Worm (Caenorhabditis elegans) whole organism, L4 larva: ENCODE measurements around the gene T05E12.3.

Experiments used
- F26F4.8 ChIP-seq: fragments of 200-800 bp; sonication (Bioruptor generic); conservative IDR thresholded peaks from 2 replicates; pipeline ENCODE4 v1.3.6; 2022; ENCODE audit warnings: missing genetic modification characterization, missing compliant biosample characterization
- F49E8.2 ChIP-seq: sonication (generic microtip); optimal IDR thresholded peaks from 2 replicates; lab custom pipeline; 2016; ENCODE audit warnings: missing compliant biosample characterization, mild to moderate bottlenecking, missing genetic modification characterization, borderline replicate concordance
- T20F7.1 ChIP-seq: fragments of 200-800 bp; sonication (Bioruptor generic); optimal IDR thresholded peaks from 2 replicates; lab custom pipeline; 2018; ENCODE audit warnings: mild to moderate bottlenecking, missing genetic modification characterization, missing compliant biosample characterization
- Y75B8A.6 ChIP-seq: fragments of 200-800 bp; sonication (Bioruptor generic); IDR thresholded peaks from 2 replicates; pipeline ENCODE4 v1.3.6; 2022; ENCODE audit warnings: missing genetic modification reagents, missing genetic modification characterization, missing compliant biosample characterization
- ZK546.5 ChIP-seq, 2 experiments: sonication (generic microtip); optimal IDR thresholded peaks; 2 replicates each; lab custom pipeline; 2017; ENCODE audit warnings: missing biosample characterization in 2 of 2, missing genetic modification characterization in 2 of 2
- aha-1 ChIP-seq: fragments of 150-350 bp; peaks from one replicate; lab custom pipeline; 2014; ENCODE audit warnings: missing biosample characterization, missing genetic modification characterization
- aly-2 ChIP-seq: sonication (generic microtip); optimal IDR thresholded peaks from 2 replicates; lab custom pipeline; 2018; ENCODE audit warnings: missing biosample characterization, missing genetic modification characterization
- arid-1 ChIP-seq: fragments of 200-800 bp; sonication (Bioruptor generic); conservative IDR thresholded peaks from 2 replicates; pipeline ENCODE4 v1.3.6; 2022; ENCODE audit warnings: missing genetic modification reagents, missing genetic modification characterization, missing compliant biosample characterization
- attf-4 ChIP-seq: sonication (generic microtip); optimal IDR thresholded peaks from 3 replicates; lab custom pipeline; 2017; ENCODE audit warnings: missing biosample characterization, missing genetic modification characterization
- ceh-32 ChIP-seq: sonication (generic microtip); optimal IDR thresholded peaks from 2 replicates; lab custom pipeline; 2016; ENCODE audit warnings: mild to moderate bottlenecking, missing genetic modification characterization, missing compliant biosample characterization; ENCODE audit not compliant: poor library complexity
- ceh-44 ChIP-seq: fragments of 200-800 bp; sonication (Bioruptor generic); IDR thresholded peaks from 2 replicates; pipeline ENCODE4 v1.3.6; 2022; ENCODE audit warnings: missing genetic modification reagents, missing genetic modification characterization, missing compliant biosample characterization
- ceh-82 ChIP-seq: sonication (generic microtip); optimal IDR thresholded peaks from 2 replicates; lab custom pipeline; 2017; ENCODE audit warnings: missing biosample characterization, missing genetic modification characterization
- daf-12 ChIP-seq: fragments of 150-350 bp; optimal IDR thresholded peaks from 2 replicates; lab custom pipeline; 2014; ENCODE audit warnings: missing biosample characterization, missing genetic modification reagents, missing genetic modification characterization
- dmd-6 ChIP-seq: fragments of 200-800 bp; sonication (Bioruptor generic); IDR thresholded peaks from 2 replicates; pipeline ENCODE4 v1.3.6; 2022; ENCODE audit warnings: missing genetic modification reagents, missing genetic modification characterization, missing compliant biosample characterization
- dmd-9 ChIP-seq: fragments of 200-800 bp; sonication (Bioruptor generic); IDR thresholded peaks from 2 replicates; pipeline ENCODE4 v1.3.6; 2022; ENCODE audit warnings: missing genetic modification reagents, missing genetic modification characterization, missing compliant biosample characterization
- dpl-1 ChIP-seq: fragments of 150-350 bp; optimal IDR thresholded peaks from 2 replicates; lab custom pipeline; 2014; ENCODE audit warnings: missing biosample characterization, missing genetic modification reagents, missing genetic modification characterization
- fkh-10 ChIP-seq: fragments of 150-350 bp; optimal IDR thresholded peaks from 2 replicates; lab custom pipeline; 2014; ENCODE audit warnings: missing biosample characterization, missing genetic modification reagents, missing genetic modification characterization
- hlh-30 ChIP-seq: sonication (generic microtip); optimal IDR thresholded peaks from 2 replicates; lab custom pipeline; 2017; ENCODE audit warnings: antibody characterized with exemption, mild to moderate bottlenecking, missing genetic modification characterization, missing compliant biosample characterization; ENCODE audit not compliant: insufficient read depth
- lim-7 ChIP-seq: fragments of 200-800 bp; sonication (Bioruptor generic); IDR thresholded peaks from 2 replicates; pipeline ENCODE4 v1.3.6; 2022; ENCODE audit warnings: missing genetic modification characterization, missing compliant biosample characterization
- lin-38 ChIP-seq: fragments of 200-800 bp; sonication (Bioruptor generic); IDR thresholded peaks from 2 replicates; pipeline ENCODE4 v1.3.6; 2022; ENCODE audit warnings: missing genetic modification reagents, missing genetic modification characterization, missing compliant biosample characterization
- lir-3 ChIP-seq: sonication (generic microtip); optimal IDR thresholded peaks from 2 replicates; lab custom pipeline; 2016; ENCODE audit warnings: mild to moderate bottlenecking, missing genetic modification characterization, missing compliant biosample characterization
- madf-5 ChIP-seq, 2 experiments: fragments of 200-800 bp; sonication (Bioruptor generic); IDR thresholded peaks; 2 replicates each; pipeline ENCODE4 v1.3.6; 2022; ENCODE audit warnings: missing compliant biosample characterization in 2 of 2, missing genetic modification characterization in 2 of 2
- madf-9 ChIP-seq: fragments of 200-800 bp; sonication (Bioruptor generic); conservative IDR thresholded peaks from 2 replicates; pipeline ENCODE4 v1.3.6; 2022; ENCODE audit warnings: missing genetic modification reagents, missing genetic modification characterization, missing compliant biosample characterization
- mep-1 ChIP-seq: fragments of 150-350 bp; sonication (generic microtip); optimal IDR thresholded peaks from 3 replicates; lab custom pipeline; 2014; ENCODE audit warnings: missing biosample characterization, missing genetic modification characterization
- mxl-2 ChIP-seq: fragments of 200-800 bp; sonication (Bioruptor generic); conservative IDR thresholded peaks from 2 replicates; pipeline ENCODE4 v1.3.6; 2022; ENCODE audit warnings: missing genetic modification reagents, missing genetic modification characterization, missing compliant biosample characterization
- nhr-237 ChIP-seq: sonication (generic microtip); optimal IDR thresholded peaks from 2 replicates; lab custom pipeline; 2017; ENCODE audit warnings: missing biosample characterization, missing genetic modification characterization
- nhr-42 ChIP-seq: fragments of 200-800 bp; sonication (Bioruptor generic); IDR thresholded peaks from 2 replicates; pipeline ENCODE4 v1.3.6; 2022; ENCODE audit warnings: missing genetic modification characterization, missing compliant biosample characterization
- nhr-77 ChIP-seq: fragments of 150-350 bp; optimal IDR thresholded peaks from 2 replicates; lab custom pipeline; 2014; ENCODE audit warnings: missing biosample characterization, missing genetic modification characterization
- pha-4 ChIP-seq, 2 experiments: fragments of 150-350 bp in 1 of 2; fragments of 200-800 bp in 1 of 2; sonication (Bioruptor generic) in 1 of 2; IDR thresholded peaks in 1 of 2; optimal IDR thresholded peaks in 1 of 2; 2 replicates each; pipeline versions ENCODE4 v1.3.6 to Lab custom; 2014 to 2022; ENCODE audit warnings: missing genetic modification characterization in 2 of 2, missing genetic modification reagents in 2 of 2, missing biosample characterization in 1 of 2, missing compliant biosample characterization in 1 of 2
- php-3 ChIP-seq: fragments of 200-800 bp; sonication (Bioruptor generic); IDR thresholded peaks from 2 replicates; pipeline ENCODE4 v1.3.6; 2022; ENCODE audit warnings: missing genetic modification reagents, missing genetic modification characterization, missing compliant biosample characterization
- pqm-1 ChIP-seq: sonication (generic microtip); optimal IDR thresholded peaks from 2 replicates; lab custom pipeline; 2017; ENCODE audit warnings: missing biosample characterization, missing genetic modification characterization
- sdz-12 ChIP-seq: fragments of 200-800 bp; sonication (Bioruptor generic); optimal IDR thresholded peaks from 2 replicates; lab custom pipeline; 2018; ENCODE audit warnings: mild to moderate bottlenecking, missing genetic modification characterization, missing compliant biosample characterization
- skn-1 ChIP-seq: fragments of 150-350 bp; optimal IDR thresholded peaks from 2 replicates; lab custom pipeline; 2014; ENCODE audit warnings: missing biosample characterization, missing genetic modification characterization
- snpc-1.2 ChIP-seq: fragments of 200-800 bp; sonication (Bioruptor generic); IDR thresholded peaks from 2 replicates; pipeline ENCODE4 v1.3.6; 2022; ENCODE audit warnings: missing genetic modification reagents, missing genetic modification characterization, missing compliant biosample characterization
- tag-97 ChIP-seq: fragments of 200-800 bp; sonication (Bioruptor generic); IDR thresholded peaks from 2 replicates; pipeline ENCODE4 v1.3.6; 2022; ENCODE audit warnings: missing genetic modification characterization, missing compliant biosample characterization
- vab-7 ChIP-seq: fragments of 200-800 bp; sonication (Bioruptor generic); IDR thresholded peaks from 2 replicates; pipeline ENCODE4 v1.3.6; 2022; ENCODE audit warnings: missing genetic modification reagents, missing genetic modification characterization, missing compliant biosample characterization
- zfp-2 ChIP-seq: sonication (generic microtip); optimal IDR thresholded peaks from 2 replicates; lab custom pipeline; 2016; ENCODE audit warnings: mild to moderate bottlenecking, missing genetic modification characterization, missing compliant biosample characterization
- zip-11 ChIP-seq: fragments of 200-800 bp; sonication (Bioruptor generic); IDR thresholded peaks from 2 replicates; pipeline ENCODE4 v1.3.6; 2022; ENCODE audit warnings: missing genetic modification characterization, missing compliant biosample characterization
- ztf-7 ChIP-seq: fragments of 150-350 bp; optimal IDR thresholded peaks from 2 replicates; lab custom pipeline; 2014; ENCODE audit warnings: missing biosample characterization, missing genetic modification characterization

T05E12.3 gene

ce11 chrV:17077889-17078288 is at the start of gene T05E12.3:
Gene T05E12.3 (minus strand): TSS chrV:17077989.
- TF ChIP-seq tag-97 (GFP tag; lab: Robert Waterston, UW): no peak
- no peak for TF ChIP-seq lim-7 (GFP tag; lab: Robert Waterston, UW)
- TF ChIP-seq dmd-6 (GFP tag; lab: Robert Waterston, UW): peak; percentile 58

DNA sequence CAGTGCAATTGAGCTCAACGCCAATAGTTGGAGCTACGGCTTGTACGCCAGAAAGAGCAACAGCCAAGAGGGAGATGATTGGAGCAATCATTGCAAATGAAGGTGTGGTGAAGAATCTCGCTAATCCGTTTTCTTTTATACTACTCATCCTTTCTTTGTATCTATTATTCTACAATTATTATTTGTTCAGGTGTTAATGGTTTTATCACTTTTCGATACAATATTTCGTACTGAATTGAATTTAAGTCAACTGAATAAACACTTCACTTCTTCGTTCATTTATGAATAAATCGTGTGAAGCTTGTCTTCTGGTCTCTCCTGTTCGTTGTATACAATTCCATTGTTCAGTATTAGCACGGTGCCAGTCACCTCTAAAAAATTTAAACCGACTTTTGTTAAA is 30.5 kb upstream of the T05E12.3 start, which contains the start of gene ZK218.11:
Gene ZK218.11 (minus strand): TSS at position 101 of the 400 bp plus-strand sequence.
- TF ChIP-seq dmd-9 (GFP tag; lab: Robert Waterston, UW) (no peak), mep-1 (no peak), hlh-30 (no peak)

- TF ChIP-seq lin-38 (no peak), nhr-77 (no peak), hlh-30 (no peak), daf-12 (tag; lab: Kevin White, UChicago) (no peak)
These were observed 27.7 kb upstream of the T05E12.3 start, which contains the start of gene ZK218.7 for ce11 chrV:17105483-17105882. Gene ZK218.7 (plus strand): TSS chrV:17105783.

DNA sequence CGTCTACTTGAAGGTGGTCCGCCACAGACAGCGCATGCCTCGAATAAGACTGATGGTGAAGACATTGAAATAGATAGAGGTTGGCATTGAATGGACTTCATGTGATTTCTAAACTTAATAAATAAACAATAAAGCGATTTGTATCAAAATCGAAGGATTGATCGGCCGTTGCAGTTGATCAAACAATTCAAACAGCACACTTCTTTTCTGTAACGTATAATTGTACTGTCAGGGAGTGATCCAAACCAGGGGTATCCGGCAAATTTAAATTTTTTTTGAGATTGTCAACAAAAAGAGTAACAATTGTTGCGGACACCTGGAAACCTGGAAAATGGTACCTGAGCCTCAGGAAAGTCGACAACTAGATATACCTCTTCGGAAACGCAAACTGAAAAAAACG is 26.7 kb upstream of the T05E12.3 start, which contains the start of gene nhr-248:
Gene nhr-248 (minus strand): TSS at position 101 of the 400 bp plus-strand sequence.
- TF ChIP-seq nhr-237 (tag; lab: Kevin White, UChicago) (no peak), skn-1 (tag; lab: Kevin White, UChicago) (no peak), dpl-1 (GFP tag; lab: Kevin White, UChicago) (no peak), Y75B8A.6 (GFP tag; lab: Robert Waterston, UW) (no peak), madf-9 (GFP tag; lab: Robert Waterston, UW) (no peak), zfp-2 (no peak), T20F7.1 (GFP tag; lab: Kevin White, UChicago) (no peak), madf-5 (GFP tag; IDR thresholded peaks at IDR 0.05; lab: Robert Waterston, UW) (no peak), php-3 (no peak), ztf-7 (no peak), snpc-1.2 (GFP tag; lab: Robert Waterston, UW) (no peak)
- TF ChIP-seq, all 104 proteins: peak for 0

- TF ChIP-seq dmd-6 (GFP tag; lab: Robert Waterston, UW) (no peak), nhr-42 (GFP tag; lab: Robert Waterston, UW) (no peak)
These were observed 23.0 kb upstream of the T05E12.3 start, which contains the start of gene ZK218.5 for ce11 chrV:17100829-17101228. Gene ZK218.5 (plus strand): TSS chrV:17101129.

DNA sequence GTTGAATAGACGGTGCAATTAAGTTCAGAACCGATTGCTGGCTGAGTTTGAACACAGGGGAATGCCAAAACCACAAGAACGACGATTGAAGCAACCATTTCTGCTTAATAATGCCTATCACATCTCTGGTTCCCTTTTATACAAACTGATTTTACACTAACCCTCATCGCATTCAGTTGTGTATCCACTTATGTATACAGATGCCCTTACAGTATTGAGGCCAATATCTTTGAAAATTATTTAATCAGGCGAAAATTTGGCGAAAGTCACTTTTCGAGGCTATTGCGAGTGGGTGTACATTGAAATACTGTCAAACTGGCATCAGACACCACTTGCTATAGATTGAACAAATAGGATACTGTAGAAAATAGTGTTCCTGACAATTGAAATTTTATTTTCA is 20.9 kb upstream of the T05E12.3 start, which contains the start of the genes ZK218.3 and ZK218.4:
Gene ZK218.3 (minus strand): TSS at position 101 of the 400 bp plus-strand sequence.
Gene ZK218.4 (plus strand): TSS at position 186 of the 400 bp plus-strand sequence.
- TF ChIP-seq vab-7 (no peak), arid-1 (GFP tag; lab: Robert Waterston, UW) (no peak), aha-1 (no peak), sdz-12 (GFP tag; lab: Kevin White, UChicago) (no peak), pqm-1 (tag; lab: Kevin White, UChicago) (no peak), mxl-2 (GFP tag; lab: Robert Waterston, UW) (no peak), ceh-82 (no peak), pha-4 (GFP tag; IDR thresholded peaks at IDR 0.05; lab: Robert Waterston, UW) (no peak), pha-4 (tag; optimal IDR thresholded peaks at IDR 0.05; lab: Kevin White, UChicago) (no peak), zip-11 (GFP tag; lab: Robert Waterston, UW) (no peak), F49E8.2 (tag; lab: Kevin White, UChicago) (no peak), F26F4.8 (GFP tag; lab: Robert Waterston, UW) (no peak), hlh-30 (no peak), attf-4 (tag; lab: Kevin White, UChicago) (no peak), skn-1 (tag; lab: Kevin White, UChicago) (no peak), lir-3 (no peak), ZK546.5 (tag; optimal IDR thresholded peaks at IDR 0.05; lab: Kevin White, UChicago) (no peak), aly-2 (tag; lab: Kevin White, UChicago) (no peak), fkh-10 (GFP tag; lab: Kevin White, UChicago) (no peak), ceh-32 (tag; lab: Kevin White, UChicago) (no peak), ceh-44 (GFP tag; lab: Robert Waterston, UW) (no peak)
